Worm (Caenorhabditis elegans): ENCODE results near the gene ghi-1.

Gene ghi-1

DNA sequence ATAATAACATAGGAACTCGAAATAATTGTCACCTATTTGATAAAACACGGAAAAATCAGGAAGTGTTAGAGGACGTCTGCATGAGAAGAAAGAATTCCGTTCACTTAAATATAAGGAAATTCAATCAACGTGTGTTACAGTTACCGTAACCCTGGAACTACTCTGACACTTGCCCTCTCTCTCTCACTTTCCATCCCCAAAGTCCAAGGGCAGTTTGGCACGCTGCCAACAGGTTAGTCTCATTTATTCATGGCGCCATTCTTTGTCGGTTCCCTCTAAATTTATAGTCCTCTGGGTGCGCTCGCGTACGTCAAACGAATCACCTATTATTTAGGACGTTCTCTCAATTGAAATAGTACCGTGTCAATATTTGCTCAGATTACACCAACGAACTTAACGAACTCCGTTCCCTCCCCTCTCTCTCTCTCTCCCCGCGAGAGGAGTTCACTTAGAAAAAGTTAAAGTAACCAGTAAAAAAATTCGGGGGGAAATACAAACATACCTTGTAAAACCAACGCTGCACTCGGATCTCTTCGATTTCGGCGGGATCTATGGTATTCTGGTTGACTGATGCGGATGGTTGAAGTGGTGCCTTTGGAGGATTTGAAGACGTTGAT, 25.8 kb upstream of the ghi-1 start:
- TF ChIP-seq hmg-11 (tag; optimal IDR thresholded peaks at IDR 0.05) (no peak), nhr-25 (tag; optimal IDR thresholded peaks at IDR 0.05) (peak; percentile 61), pha-4 (tag; optimal IDR thresholded peaks at IDR 0.05) (peak; percentile 80)

DNA sequence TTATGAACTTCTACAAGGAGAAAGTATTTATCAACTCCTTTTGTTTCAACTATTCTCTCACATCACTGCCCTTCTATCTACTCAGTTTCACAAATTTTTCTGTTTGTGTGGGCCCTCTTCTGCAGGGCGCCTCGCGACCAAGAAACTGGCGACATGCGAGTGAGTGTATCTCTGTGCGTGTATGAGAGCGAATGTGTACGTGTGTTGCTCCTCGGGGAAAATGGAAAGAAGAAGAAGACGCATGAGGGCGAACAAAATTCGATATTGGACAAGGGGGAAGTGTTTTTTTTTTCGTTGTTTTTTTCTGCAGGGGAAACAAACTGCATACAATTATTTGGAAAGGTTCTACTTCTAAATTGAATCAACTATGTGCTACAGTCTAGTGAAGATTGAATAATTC, 25.0 kb upstream of the ghi-1 start:
- TF ChIP-seq hmg-11 (tag; optimal IDR thresholded peaks at IDR 0.05) (peak; percentile 51), nfya-1 (tag; optimal IDR thresholded peaks at IDR 0.05; ENCODE audit: insufficient read depth) (peak; percentile 57), lin-39 (tag; optimal IDR thresholded peaks at IDR 0.05) (peak; percentile 48), pha-4 (tag; optimal IDR thresholded peaks at IDR 0.05) (no peak), ceh-82 (tag; optimal IDR thresholded peaks at IDR 0.05) (peak; percentile 3)

DNA sequence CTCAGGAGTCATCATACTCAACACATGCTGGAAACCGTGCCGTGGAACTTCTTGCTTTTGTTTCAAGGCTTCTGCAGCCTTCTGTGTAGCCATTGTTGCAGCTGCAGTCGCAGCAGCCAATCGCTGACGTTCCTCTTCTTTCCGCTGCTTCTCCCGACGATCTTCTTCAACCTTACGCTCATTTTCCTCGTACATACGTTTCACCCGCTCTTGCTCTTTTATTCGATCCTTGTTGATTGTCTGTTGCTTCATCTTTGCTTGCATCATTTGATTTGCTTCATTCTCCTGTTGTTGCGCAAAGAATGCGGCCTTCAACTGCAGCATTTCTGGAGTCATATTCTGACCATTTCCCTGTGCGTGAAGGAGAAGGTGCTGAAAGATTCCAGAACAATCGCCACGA, 23.9 kb upstream of the ghi-1 start:
- TF ChIP-seq fkh-2 (tag; optimal IDR thresholded peaks at IDR 0.05) (no peak), daf-12 (tag; optimal IDR thresholded peaks at IDR 0.05) (no peak), ZK546.5 (tag; optimal IDR thresholded peaks at IDR 0.05) (no peak), ceh-28 (tag; optimal IDR thresholded peaks at IDR 0.05) (no peak), egl-27 (tag; optimal IDR thresholded peaks at IDR 0.05) (no peak), skn-1 (tag; optimal IDR thresholded peaks at IDR 0.05) (no peak), ztf-4 (tag; optimal IDR thresholded peaks at IDR 0.05) (no peak), unc-39 (tag; optimal IDR thresholded peaks at IDR 0.05) (no peak), eor-1 (tag; optimal IDR thresholded peaks at IDR 0.05) (no peak), unc-62 (GFP tag; optimal IDR thresholded peaks at IDR 0.05) (no peak)

DNA sequence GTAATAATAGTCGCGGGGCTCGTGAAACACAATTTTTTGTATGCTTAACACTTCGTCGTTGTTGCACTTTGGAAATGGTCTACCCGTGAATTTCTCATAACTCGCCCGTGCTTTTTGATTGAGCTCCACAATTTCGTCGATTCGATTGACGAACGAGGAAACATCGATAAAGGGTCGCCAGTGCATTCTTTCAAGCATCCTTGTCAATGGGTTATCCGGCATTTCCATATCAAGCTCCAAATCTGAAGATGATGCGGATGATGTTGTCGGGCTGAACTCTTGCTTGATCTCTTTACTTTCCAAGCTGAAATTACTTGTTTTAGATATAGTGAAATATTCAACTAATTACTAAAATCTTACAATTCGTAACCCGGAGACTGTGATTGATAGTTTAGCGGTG, 18.6 kb upstream of the ghi-1 start:
- no peak for TF ChIP-seq skn-1 (tag; optimal IDR thresholded peaks at IDR 0.05)
- no peak for TF ChIP-seq unc-39 (tag; optimal IDR thresholded peaks at IDR 0.05)
- TF ChIP-seq sea-2 (GFP tag; optimal IDR thresholded peaks at IDR 0.05): no peak
- TF ChIP-seq ceh-16 (tag; optimal IDR thresholded peaks at IDR 0.05): no peak
- TF ChIP-seq unc-62 (GFP tag; optimal IDR thresholded peaks at IDR 0.05): no peak

DNA sequence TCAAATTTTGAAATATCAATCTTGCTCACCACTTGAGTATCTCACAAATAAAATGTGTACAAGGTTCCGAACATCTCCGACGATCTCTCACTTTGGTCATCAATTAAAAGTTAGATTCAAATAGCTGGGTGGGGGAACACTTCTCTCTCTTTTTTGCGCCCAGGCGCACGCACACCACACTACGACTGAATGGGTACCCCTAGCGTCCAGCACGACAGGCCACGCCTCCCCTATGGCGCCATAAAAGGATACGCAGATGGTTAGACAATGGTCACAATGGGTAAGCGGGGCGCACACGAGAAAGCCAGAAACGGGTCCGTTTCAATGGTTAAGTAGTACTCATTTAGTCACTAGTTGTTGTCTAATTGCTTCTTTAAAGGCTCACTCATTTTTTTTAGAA, 16.6 kb upstream of the ghi-1 start:
- TF ChIP-seq egl-5 (tag; optimal IDR thresholded peaks at IDR 0.05) (peak; percentile 15), ama-1 (optimal IDR thresholded peaks at IDR 0.05) (peak; percentile 11), unc-39 (tag; optimal IDR thresholded peaks at IDR 0.05) (no peak), aly-2 (tag; optimal IDR thresholded peaks at IDR 0.05) (no peak)

DNA sequence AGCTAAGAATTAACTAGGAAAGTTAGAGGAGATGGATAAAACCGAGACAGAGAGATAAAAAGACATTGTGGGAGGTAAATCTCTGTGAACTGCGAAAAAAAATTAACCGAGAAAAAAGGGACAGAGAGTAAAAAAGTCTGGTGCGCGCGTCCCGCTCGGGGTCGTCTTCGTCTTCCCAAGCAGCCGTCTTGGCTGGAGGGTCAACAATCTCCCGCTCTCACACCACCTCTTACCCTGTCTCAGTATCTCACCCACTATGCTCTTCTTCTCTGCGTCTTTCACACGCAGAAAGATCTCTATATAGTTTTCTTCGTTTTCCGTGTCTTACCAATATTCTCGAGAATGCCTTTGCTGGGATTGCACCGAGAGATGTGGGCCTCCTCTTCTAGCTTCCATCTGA, 13.9 kb upstream of the ghi-1 start:
- TF ChIP-seq hmg-11 (tag; optimal IDR thresholded peaks at IDR 0.05): peak; percentile 64
- TF ChIP-seq lin-39 (tag; optimal IDR thresholded peaks at IDR 0.05): peak; percentile 79
- TF ChIP-seq ama-1 (optimal IDR thresholded peaks at IDR 0.05): peak; percentile 61
- TF ChIP-seq jun-1 (tag; optimal IDR thresholded peaks at IDR 0.05): no peak
- TF ChIP-seq nhr-25 (tag; optimal IDR thresholded peaks at IDR 0.05): peak; percentile 83
- TF ChIP-seq pha-4 (tag; optimal IDR thresholded peaks at IDR 0.05): peak; percentile 76
- peak; percentile 63 for TF ChIP-seq nfya-1 (tag; optimal IDR thresholded peaks at IDR 0.05; ENCODE audit: insufficient read depth)
- TF ChIP-seq ceh-28 (tag; optimal IDR thresholded peaks at IDR 0.05): peak; percentile 17
- TF ChIP-seq snpc-4 (tag; optimal IDR thresholded peaks at IDR 0.05): peak; percentile 34
- TF ChIP-seq fkh-2 (tag; optimal IDR thresholded peaks at IDR 0.05): no peak
- peak; percentile 5 for TF ChIP-seq elt-2 (tag; optimal IDR thresholded peaks at IDR 0.05)
- peak; percentile 45 for TF ChIP-seq nhr-23 (tag; optimal IDR thresholded peaks at IDR 0.05)
- TF ChIP-seq sea-2 (GFP tag; optimal IDR thresholded peaks at IDR 0.05): no peak

DNA sequence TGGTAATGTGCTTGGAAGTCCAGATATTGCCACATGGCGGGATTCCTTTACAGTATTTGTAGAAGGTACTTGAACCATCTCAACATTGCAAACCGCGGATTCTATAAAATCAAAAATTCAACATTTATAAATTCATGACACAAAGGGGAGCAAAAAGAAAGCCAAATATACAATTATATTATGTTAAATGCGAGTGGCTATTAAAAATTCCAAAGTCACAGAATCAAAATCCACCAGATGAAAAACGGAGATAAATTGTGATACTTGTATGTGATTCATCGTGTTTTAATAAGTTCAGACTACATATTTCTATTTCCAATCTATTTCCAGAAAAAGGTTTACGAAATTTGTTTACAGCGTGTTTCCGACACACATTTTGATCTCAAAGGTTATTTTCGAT, 13.0 kb upstream of the ghi-1 start, which contains the start of gene din-1:
Gene din-1, minus strand, starts transcription at position 101 of the 400 bp plus-strand sequence.
- TF ChIP-seq nhr-28 (tag; optimal IDR thresholded peaks at IDR 0.05) (no peak), pha-4 (tag; optimal IDR thresholded peaks at IDR 0.05) (peak; percentile 1)

DNA sequence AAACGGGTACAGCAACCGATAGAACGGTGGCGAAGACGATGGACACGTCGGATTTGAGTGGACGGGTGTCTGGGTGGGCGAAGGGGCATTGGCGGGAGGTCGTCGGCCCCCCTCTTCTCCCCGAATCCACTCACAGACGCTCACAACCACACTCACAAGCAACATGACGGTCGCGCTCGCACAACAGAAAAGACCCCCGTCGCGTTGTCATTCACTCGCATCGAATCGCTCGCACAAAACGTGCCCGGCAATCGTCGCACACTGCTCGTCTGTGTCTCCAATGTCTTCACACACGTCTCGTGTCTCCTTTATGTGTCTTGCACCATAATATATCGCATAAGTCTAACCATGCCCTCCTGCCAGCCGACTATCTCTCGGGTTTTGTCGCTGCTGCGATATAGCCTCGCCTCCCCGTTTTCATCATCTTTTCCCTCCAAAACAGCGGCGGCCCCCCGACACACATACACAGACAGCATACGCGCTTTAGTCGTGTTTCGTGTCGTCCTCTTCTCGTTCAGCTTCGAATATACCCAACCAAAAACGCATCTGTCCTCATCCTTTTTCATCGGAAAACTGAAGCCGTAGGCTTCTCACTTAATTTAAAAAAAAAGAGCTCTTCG, 12.4 kb upstream of the ghi-1 start:
- TF ChIP-seq jun-1 (tag; optimal IDR thresholded peaks at IDR 0.05) (peak; percentile 89), nhr-12 (tag; optimal IDR thresholded peaks at IDR 0.05) (no peak), nhr-77 (tag; optimal IDR thresholded peaks at IDR 0.05) (no peak), nhr-237 (tag; optimal IDR thresholded peaks at IDR 0.05) (no peak), egl-5 (tag; optimal IDR thresholded peaks at IDR 0.05) (peak; percentile 57), hmg-11 (tag; optimal IDR thresholded peaks at IDR 0.05) (peak; percentile 96), egl-27 (tag; optimal IDR thresholded peaks at IDR 0.05) (peak; percentile 85), tbx-2 (tag; optimal IDR thresholded peaks at IDR 0.05) (peak; percentile 68), ceh-16 (tag; optimal IDR thresholded peaks at IDR 0.05) (no peak), unc-62 (GFP tag; optimal IDR thresholded peaks at IDR 0.05) (peak; percentile 57), nhr-11 (tag; optimal IDR thresholded peaks at IDR 0.05) (peak; percentile 85), ztf-11 (tag; optimal IDR thresholded peaks at IDR 0.05) (no peak), ceh-9 (tag; optimal IDR thresholded peaks at IDR 0.05) (no peak), lin-39 (tag; optimal IDR thresholded peaks at IDR 0.05) (peak; percentile 90), aly-2 (tag; optimal IDR thresholded peaks at IDR 0.05) (no peak), daf-12 (tag; optimal IDR thresholded peaks at IDR 0.05) (no peak), nhr-25 (tag; optimal IDR thresholded peaks at IDR 0.05) (peak; percentile 97), nhr-23 (tag; optimal IDR thresholded peaks at IDR 0.05) (peak; percentile 86), ceh-82 (tag; optimal IDR thresholded peaks at IDR 0.05) (peak; percentile 41), nhr-76 (tag; optimal IDR thresholded peaks at IDR 0.05) (no peak), elt-1 (tag; optimal IDR thresholded peaks at IDR 0.05) (peak; percentile 12)

Data from whole organism, L3 larva.